Worm (Caenorhabditis elegans): ENCODE results near the gene Y39D8A.1.

Gene Y39D8A.1

DNA sequence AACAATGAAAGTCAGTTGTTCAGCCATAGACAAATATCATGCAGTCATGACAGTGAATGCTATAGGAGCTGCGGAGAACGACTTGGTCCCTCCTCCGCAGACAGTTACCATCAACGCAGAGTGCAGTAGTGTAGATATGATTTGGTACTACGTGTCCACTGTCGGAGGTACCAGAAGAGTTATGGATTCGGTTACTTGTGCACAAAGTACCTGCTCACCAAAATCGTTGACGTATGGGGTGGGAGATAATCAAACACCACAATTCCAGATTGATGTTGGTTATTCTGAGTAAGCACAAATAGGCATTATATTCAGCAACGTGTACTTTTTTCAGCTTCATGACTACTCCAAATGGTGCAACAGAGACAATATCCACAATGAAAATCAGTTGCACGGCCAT lies 14.5 kb downstream of the Y39D8A.1 start:
- TF ChIP-seq snpc-4 (tag; optimal IDR thresholded peaks at IDR 0.05) (no peak), hlh-1 (tag; optimal IDR thresholded peaks at IDR 0.05) (no peak), ztf-11 (tag; optimal IDR thresholded peaks at IDR 0.05) (no peak), drap-1 (GFP tag; optimal IDR thresholded peaks at IDR 0.05) (no peak), lin-32 (GFP tag; optimal IDR thresholded peaks at IDR 0.05) (no peak), unc-120 (tag; optimal IDR thresholded peaks at IDR 0.05; ENCODE audit: poor library complexity, severe bottlenecking) (no peak), nhr-237 (tag; optimal IDR thresholded peaks at IDR 0.05) (no peak), elt-3 (tag; optimal IDR thresholded peaks at IDR 0.05) (no peak), ces-1 (GFP tag; optimal IDR thresholded peaks at IDR 0.05) (no peak), ceh-83 (GFP tag; optimal IDR thresholded peaks at IDR 0.05) (no peak), blmp-1 (tag; optimal IDR thresholded peaks at IDR 0.05) (no peak), nhr-28 (tag; optimal IDR thresholded peaks at IDR 0.05) (no peak), sptf-1 (tag; optimal IDR thresholded peaks at IDR 0.05) (no peak), nhr-2 (tag; optimal IDR thresholded peaks at IDR 0.05) (no peak), elt-1 (tag; optimal IDR thresholded peaks at IDR 0.05; ENCODE audit: borderline replicate concordance, insufficient read depth) (no peak)

DNA sequence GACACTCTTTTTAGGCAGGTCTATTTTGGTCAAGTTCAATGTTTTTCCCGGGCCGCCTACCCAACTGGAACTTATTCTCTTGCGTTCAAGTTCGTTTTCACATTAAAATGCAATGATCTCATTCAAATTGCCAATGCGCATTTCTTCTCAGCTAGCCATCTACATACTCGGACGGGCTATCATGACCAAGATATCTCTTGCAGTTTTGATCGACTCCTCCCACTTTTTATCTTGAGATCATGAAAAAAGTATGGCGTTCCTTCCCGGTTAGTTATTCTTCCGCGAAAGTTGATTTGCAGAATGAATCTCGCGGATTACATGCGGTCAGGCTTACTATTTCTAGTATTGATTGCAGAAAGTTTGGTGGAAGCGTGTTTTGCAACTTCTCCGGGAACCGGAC lies 15.4 kb downstream of the Y39D8A.1 start, which contains the start of gene B0554.2:
Gene B0554.2 (plus strand): TSS at position 301 of the 400 bp plus-strand sequence.
- TF ChIP-seq tbx-8 (GFP tag; optimal IDR thresholded peaks at IDR 0.05) (no peak), ztf-11 (tag; optimal IDR thresholded peaks at IDR 0.05) (no peak), mls-2 (tag; optimal IDR thresholded peaks at IDR 0.05) (no peak), lsy-2 (tag; optimal IDR thresholded peaks at IDR 0.05) (no peak), ham-2 (GFP tag; optimal IDR thresholded peaks at IDR 0.05) (no peak), hlh-1 (tag; optimal IDR thresholded peaks at IDR 0.05) (no peak), cnd-1 (tag; optimal IDR thresholded peaks at IDR 0.05) (no peak), unc-39 (tag; optimal IDR thresholded peaks at IDR 0.05) (no peak), sptf-1 (tag; optimal IDR thresholded peaks at IDR 0.05) (no peak), elt-3 (tag; optimal IDR thresholded peaks at IDR 0.05) (no peak), unc-62 (GFP tag; optimal IDR thresholded peaks at IDR 0.05) (no peak), mep-1 (tag; optimal IDR thresholded peaks at IDR 0.05) (no peak), elt-1 (tag; optimal IDR thresholded peaks at IDR 0.05; ENCODE audit: borderline replicate concordance, insufficient read depth) (no peak), blmp-1 (tag; optimal IDR thresholded peaks at IDR 0.05) (no peak), ceh-83 (GFP tag; optimal IDR thresholded peaks at IDR 0.05) (no peak), drap-1 (GFP tag; optimal IDR thresholded peaks at IDR 0.05) (no peak), lin-32 (GFP tag; optimal IDR thresholded peaks at IDR 0.05) (no peak), nhr-2 (tag; optimal IDR thresholded peaks at IDR 0.05) (no peak)

DNA sequence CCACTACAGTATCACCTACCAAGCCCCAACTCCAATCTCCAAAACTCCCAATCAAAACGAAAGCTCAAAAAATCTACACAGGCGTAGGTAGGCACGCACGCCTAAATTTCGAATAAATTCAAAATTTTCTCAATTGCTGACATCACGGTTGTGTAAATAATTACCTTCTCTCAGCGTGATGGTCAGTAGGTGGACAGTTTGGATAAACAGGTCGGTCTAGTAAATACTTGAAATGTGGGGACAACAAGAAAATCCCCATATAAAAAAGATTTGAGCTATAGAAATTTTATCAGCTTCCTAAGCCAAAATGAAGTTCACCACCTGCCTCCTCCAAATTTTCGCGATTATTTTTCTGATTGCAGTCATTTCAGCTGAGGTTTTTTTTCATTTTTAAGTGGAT lies 19.6 kb downstream of the Y39D8A.1 start, which contains the start of gene B0554.1:
Gene B0554.1 (plus strand): TSS at position 301 of the 400 bp plus-strand sequence.
- TF ChIP-seq lsy-2 (tag; optimal IDR thresholded peaks at IDR 0.05) (no peak), ceh-39 (tag; optimal IDR thresholded peaks at IDR 0.05) (no peak), snpc-4 (tag; optimal IDR thresholded peaks at IDR 0.05) (no peak), lin-32 (GFP tag; optimal IDR thresholded peaks at IDR 0.05) (no peak), tbx-8 (GFP tag; optimal IDR thresholded peaks at IDR 0.05) (no peak), cnd-1 (tag; optimal IDR thresholded peaks at IDR 0.05) (no peak), unc-62 (GFP tag; optimal IDR thresholded peaks at IDR 0.05) (no peak), unc-39 (tag; optimal IDR thresholded peaks at IDR 0.05) (no peak), elt-3 (tag; optimal IDR thresholded peaks at IDR 0.05) (no peak), nhr-12 (tag; optimal IDR thresholded peaks at IDR 0.05) (no peak), zip-8 (tag; optimal IDR thresholded peaks at IDR 0.05) (no peak), unc-120 (tag; optimal IDR thresholded peaks at IDR 0.05; ENCODE audit: poor library complexity, severe bottlenecking) (no peak)

DNA sequence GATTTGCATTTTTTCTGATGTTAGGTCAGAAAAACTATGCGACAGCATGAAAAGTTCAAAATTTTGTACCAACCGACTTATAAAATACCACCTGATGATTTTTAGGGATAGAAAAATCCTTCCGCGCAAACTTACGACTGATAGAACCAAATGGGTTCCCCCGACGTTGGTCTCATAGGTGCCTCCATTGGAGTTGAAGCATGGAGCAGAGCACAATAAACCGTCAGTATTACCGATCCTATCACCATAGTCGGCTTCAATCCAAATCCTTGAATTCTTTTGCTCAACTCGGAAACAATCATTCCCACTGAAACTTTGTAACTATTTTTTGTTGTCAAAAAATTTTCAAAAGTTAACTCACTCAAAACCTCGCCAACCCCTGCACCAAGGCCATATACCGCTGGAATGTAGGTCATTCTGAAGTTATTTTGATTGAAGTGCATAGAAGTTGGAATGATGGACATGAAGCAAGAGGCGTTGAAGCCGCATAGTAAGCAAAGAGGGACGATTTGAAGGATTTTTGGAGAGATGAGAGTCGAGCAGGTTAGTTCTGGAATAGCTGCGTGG lies 20.7 kb downstream of the Y39D8A.1 start:
- TF ChIP-seq zip-8 (tag; optimal IDR thresholded peaks at IDR 0.05), result no peak
- TF ChIP-seq lsy-2 (tag; optimal IDR thresholded peaks at IDR 0.05), result no peak
- TF ChIP-seq elt-1 (tag; optimal IDR thresholded peaks at IDR 0.05; ENCODE audit: borderline replicate concordance, insufficient read depth), result no peak
- no peak for TF ChIP-seq drap-1 (GFP tag; optimal IDR thresholded peaks at IDR 0.05)
- TF ChIP-seq ces-1 (GFP tag; optimal IDR thresholded peaks at IDR 0.05), result no peak
- no peak for TF ChIP-seq tbx-8 (GFP tag; optimal IDR thresholded peaks at IDR 0.05)
- no peak for TF ChIP-seq unc-62 (GFP tag; optimal IDR thresholded peaks at IDR 0.05)
- TF ChIP-seq ceh-39 (tag; optimal IDR thresholded peaks at IDR 0.05), result no peak
- no peak for TF ChIP-seq nhr-2 (tag; optimal IDR thresholded peaks at IDR 0.05)
- TF ChIP-seq elt-3 (tag; optimal IDR thresholded peaks at IDR 0.05), result no peak
- no peak for TF ChIP-seq sptf-1 (tag; optimal IDR thresholded peaks at IDR 0.05)
- no peak for TF ChIP-seq bed-3 (GFP tag; optimal IDR thresholded peaks at IDR 0.05)
- TF ChIP-seq nhr-12 (tag; optimal IDR thresholded peaks at IDR 0.05), result no peak
- no peak for TF ChIP-seq nhr-237 (tag; optimal IDR thresholded peaks at IDR 0.05)
- TF ChIP-seq ceh-43 (GFP tag; optimal IDR thresholded peaks at IDR 0.05), result no peak
- TF ChIP-seq snpc-4 (tag; optimal IDR thresholded peaks at IDR 0.05), result no peak

DNA sequence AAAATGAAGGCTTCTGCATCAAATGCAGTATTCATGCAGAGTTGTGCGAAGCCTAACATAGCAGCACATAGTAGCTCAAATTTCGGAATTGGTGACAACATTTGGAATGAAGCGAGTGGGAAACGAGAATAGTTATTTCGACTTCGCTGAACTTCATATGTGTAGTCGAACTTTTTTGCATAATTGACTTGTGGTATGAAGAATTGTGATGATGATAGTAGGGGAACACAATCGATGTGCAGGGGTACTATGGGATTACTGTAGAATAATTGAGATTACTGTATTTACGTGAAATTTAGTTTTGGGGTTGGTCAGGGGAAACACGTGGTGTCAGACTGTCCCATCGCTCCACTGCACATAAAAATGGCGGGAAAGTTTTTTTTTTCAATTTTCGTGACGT lies 22.4 kb downstream of the Y39D8A.1 start, which contains the start of gene B0554.7:
Gene B0554.7 (minus strand): TSS at position 101 of the 400 bp plus-strand sequence.
- TF ChIP-seq nhr-12 (tag; optimal IDR thresholded peaks at IDR 0.05), result no peak
- no peak for TF ChIP-seq M03D4.4 (tag; optimal IDR thresholded peaks at IDR 0.05)
- no peak for TF ChIP-seq unc-120 (tag; optimal IDR thresholded peaks at IDR 0.05; ENCODE audit: poor library complexity, severe bottlenecking)
- TF ChIP-seq bed-3 (GFP tag; optimal IDR thresholded peaks at IDR 0.05), result no peak
- TF ChIP-seq ceh-83 (GFP tag; optimal IDR thresholded peaks at IDR 0.05), result no peak
- no peak for TF ChIP-seq ceh-43 (GFP tag; optimal IDR thresholded peaks at IDR 0.05)
- no peak for TF ChIP-seq pha-4 (tag; optimal IDR thresholded peaks at IDR 0.05)
- TF ChIP-seq unc-62 (GFP tag; optimal IDR thresholded peaks at IDR 0.05), result no peak
- TF ChIP-seq ces-1 (GFP tag; optimal IDR thresholded peaks at IDR 0.05), result no peak
- no peak for TF ChIP-seq elt-3 (tag; optimal IDR thresholded peaks at IDR 0.05)
- TF ChIP-seq flh-1 (GFP tag; optimal IDR thresholded peaks at IDR 0.05), result no peak
- no peak for TF ChIP-seq ceh-39 (tag; optimal IDR thresholded peaks at IDR 0.05)
- TF ChIP-seq nhr-76 (tag; optimal IDR thresholded peaks at IDR 0.05), result no peak
- no peak for TF ChIP-seq cnd-1 (tag; optimal IDR thresholded peaks at IDR 0.05)
- no peak for TF ChIP-seq nhr-28 (tag; optimal IDR thresholded peaks at IDR 0.05)
- TF ChIP-seq lsy-2 (tag; optimal IDR thresholded peaks at IDR 0.05), result no peak
- TF ChIP-seq sem-2 (GFP tag; optimal IDR thresholded peaks at IDR 0.05), result no peak
- no peak for TF ChIP-seq mep-1 (tag; optimal IDR thresholded peaks at IDR 0.05)
- TF ChIP-seq ham-2 (GFP tag; optimal IDR thresholded peaks at IDR 0.05), result no peak
- TF ChIP-seq mab-5 (tag; optimal IDR thresholded peaks at IDR 0.05), result no peak
